Fruit fly (Drosophila melanogaster) whole organism, wandering third instar larva: ENCODE data around the gene CG31087.

Experiments
- Abd-B ChIP-seq: fragments of >200 bp; optimal IDR thresholded peaks from 2 replicates; lab custom pipeline; 2017; ENCODE audit warnings: missing biosample characterization, missing genetic modification characterization
- CG32264 ChIP-seq: fragments of 200-800 bp; sonication (Bioruptor generic); optimal IDR thresholded peaks from 2 replicates; lab custom pipeline; 2016; ENCODE audit warnings: missing biosample characterization, missing genetic modification characterization
- CG9705 ChIP-seq: fragments of 200-800 bp; sonication (Bioruptor generic); optimal IDR thresholded peaks from 2 replicates; lab custom pipeline; 2018; ENCODE audit warnings: missing biosample characterization, mild to moderate bottlenecking, missing genetic modification characterization
- CrebA ChIP-seq: fragments of 200-800 bp; sonication (Bioruptor generic); optimal IDR thresholded peaks from 2 replicates; lab custom pipeline; 2016; ENCODE audit warnings: missing biosample characterization, mild to moderate bottlenecking, missing genetic modification characterization, borderline replicate concordance
- Dfd ChIP-seq: fragments of >200 bp; optimal IDR thresholded peaks from 2 replicates; lab custom pipeline; 2017; ENCODE audit warnings: missing biosample characterization, missing genetic modification characterization
- Dif ChIP-seq: fragments of 200-275, 200-300 bp; sonication (Bioruptor generic); optimal IDR thresholded peaks from 2 replicates; lab custom pipeline; 2018; ENCODE audit warnings: missing biosample characterization, missing genetic modification characterization; ENCODE audit not compliant: partially characterized antibody
- GATAd ChIP-seq: sonication (Bioruptor generic); optimal IDR thresholded peaks from 2 replicates; lab custom pipeline; 2016; ENCODE audit warnings: missing biosample characterization, missing genetic modification characterization
- HLH106 ChIP-seq: fragments of 200-800 bp; optimal IDR thresholded peaks from 3 replicates; lab custom pipeline; 2019; ENCODE audit warnings: missing biosample characterization, mild to moderate bottlenecking, missing genetic modification characterization, moderate library complexity
- Hnf4 ChIP-seq: fragments of 200-800 bp; sonication (Bioruptor generic); optimal IDR thresholded peaks from 2 replicates; lab custom pipeline; 2016; ENCODE audit warnings: missing biosample characterization, mild to moderate bottlenecking, missing genetic modification characterization
- Hr78 ChIP-seq: fragments of >200 bp; optimal IDR thresholded peaks from 2 replicates; lab custom pipeline; 2017; ENCODE audit warnings: missing biosample characterization, missing genetic modification characterization
- Hr83 ChIP-seq: fragments of 200-300 bp; sonication (Bioruptor generic); optimal IDR thresholded peaks from 2 replicates; lab custom pipeline; 2016; ENCODE audit warnings: missing biosample characterization, mild to moderate bottlenecking, missing genetic modification characterization, moderate library complexity; ENCODE audit not compliant: poor library complexity, severe bottlenecking
- Jra ChIP-seq: sonication (Bioruptor generic); optimal IDR thresholded peaks from 2 replicates; lab custom pipeline; 2016; ENCODE audit warnings: missing biosample characterization, missing genetic modification characterization
- Mio ChIP-seq: sonication (Bioruptor generic); optimal IDR thresholded peaks from 2 replicates; lab custom pipeline; 2016; ENCODE audit warnings: missing biosample characterization, missing genetic modification characterization
- Myc ChIP-seq: fragments of >200 bp; optimal IDR thresholded peaks from 2 replicates; lab custom pipeline; 2017
- N ChIP-seq: fragments of >200 bp; optimal IDR thresholded peaks from 2 replicates; lab custom pipeline; 2018; ENCODE audit warnings: missing biosample characterization, missing external identifiers, missing genetic modification characterization
- OdsH ChIP-seq: fragments of 200-800 bp; sonication (Bioruptor generic); optimal IDR thresholded peaks from 2 replicates; lab custom pipeline; 2016; ENCODE audit warnings: missing biosample characterization, mild to moderate bottlenecking, missing genetic modification characterization
- Rel ChIP-seq, 2 experiments: fragments of 200-800 bp; sonication (Bioruptor generic) in 1 of 2; optimal IDR thresholded peaks; 2 replicates in 1 of 2; 3 replicates in 1 of 2; lab custom pipeline; 2016 to 2019; ENCODE audit warnings: mild to moderate bottlenecking in 2 of 2, missing biosample characterization in 2 of 2, missing genetic modification characterization in 2 of 2, moderate library complexity in 1 of 2
- Sp1 ChIP-seq: fragments of 200-800 bp; sonication (Bioruptor generic); optimal IDR thresholded peaks from 3 replicates; lab custom pipeline; 2019; ENCODE audit warnings: missing biosample characterization, mild to moderate bottlenecking, missing genetic modification characterization, moderate library complexity
- Vsx2 ChIP-seq: fragments of 200-300, 225-300 bp; sonication (Bioruptor generic); optimal IDR thresholded peaks from 2 replicates; lab custom pipeline; 2018; ENCODE audit warnings: missing biosample characterization, missing genetic modification characterization; ENCODE audit not compliant: partially characterized antibody
- br ChIP-seq: fragments of 200-800 bp; sonication (Bioruptor generic); optimal IDR thresholded peaks from 2 replicates; lab custom pipeline; 2016; ENCODE audit warnings: missing biosample characterization, missing genetic modification characterization
- brk ChIP-seq: fragments of 200-800 bp; sonication (Bioruptor generic); optimal IDR thresholded peaks from 2 replicates; lab custom pipeline; 2016; ENCODE audit warnings: missing biosample characterization, mild to moderate bottlenecking, missing genetic modification characterization
- dl ChIP-seq, 2 experiments: fragments of 175-275, 200-275 bp in 1 of 2; fragments of 200-275 bp in 1 of 2; sonication (Bioruptor generic); optimal IDR thresholded peaks; lab custom pipeline; 2018; ENCODE audit warnings: mild to moderate bottlenecking in 2 of 2, missing biosample characterization in 2 of 2, missing genetic modification characterization in 2 of 2, moderate library complexity in 2 of 2; ENCODE audit not compliant: partially characterized antibody in 2 of 2, insufficient read depth in 1 of 2
- dmrt93B ChIP-seq: fragments of 200-800 bp; sonication (Bioruptor generic); optimal IDR thresholded peaks from 2 replicates; lab custom pipeline; 2018; ENCODE audit warnings: missing biosample characterization, mild to moderate bottlenecking, missing genetic modification characterization
- dsf ChIP-seq: sonication (Bioruptor generic); optimal IDR thresholded peaks from 2 replicates; lab custom pipeline; 2016; ENCODE audit warnings: missing biosample characterization, missing genetic modification characterization, borderline replicate concordance
- ey ChIP-seq: fragments of 200-800 bp; sonication (Bioruptor generic); optimal IDR thresholded peaks from 2 replicates; lab custom pipeline; 2016; ENCODE audit warnings: missing biosample characterization, missing genetic modification characterization
- foxo ChIP-seq, 2 experiments: fragments of 200-800 bp; sonication (Bioruptor generic); optimal IDR thresholded peaks; 2 replicates in 1 of 2; 3 replicates in 1 of 2; lab custom pipeline; 2016 to 2017; ENCODE audit warnings: missing biosample characterization in 2 of 2, missing genetic modification characterization in 2 of 2
- fru ChIP-seq: fragments of 200-800 bp; sonication (Bioruptor generic); optimal IDR thresholded peaks from 3 replicates; lab custom pipeline; 2016; ENCODE audit warnings: missing biosample characterization, mild to moderate bottlenecking, missing genetic modification characterization
- h ChIP-seq: fragments of 200-800 bp; sonication (Bioruptor generic); optimal IDR thresholded peaks from 3 replicates; lab custom pipeline; 2016; ENCODE audit warnings: missing biosample characterization, mild to moderate bottlenecking, missing genetic modification characterization
- jim ChIP-seq: fragments of 175-275, 200-325 bp; sonication (Bioruptor generic); optimal IDR thresholded peaks from 2 replicates; lab custom pipeline; 2016; ENCODE audit warnings: missing biosample characterization, mild to moderate bottlenecking, missing genetic modification characterization
- lola ChIP-seq: fragments of >200 bp; optimal IDR thresholded peaks from 2 replicates; lab custom pipeline; 2017; ENCODE audit warnings: missing biosample characterization, missing genetic modification characterization
- pan ChIP-seq: fragments of >200 bp; optimal IDR thresholded peaks from 2 replicates; lab custom pipeline; 2017
- psq ChIP-seq: fragments of 200-800 bp; sonication (Bioruptor generic); optimal IDR thresholded peaks from 3 replicates; lab custom pipeline; 2017; ENCODE audit warnings: missing biosample characterization, mild to moderate bottlenecking, missing genetic modification characterization, moderate library complexity
- rgr ChIP-seq: fragments of 200-800 bp; sonication (Bioruptor generic); optimal IDR thresholded peaks from 3 replicates; lab custom pipeline; 2016; ENCODE audit warnings: missing biosample characterization, mild to moderate bottlenecking, missing genetic modification characterization
- sage ChIP-seq: fragments of 200-800 bp; sonication (Bioruptor generic); optimal IDR thresholded peaks from 2 replicates; lab custom pipeline; 2016; ENCODE audit warnings: missing biosample characterization, mild to moderate bottlenecking, missing genetic modification characterization
- sv ChIP-seq: fragments of 200-800 bp; sonication (Bioruptor generic); optimal IDR thresholded peaks from 3 replicates; lab custom pipeline; 2016; ENCODE audit warnings: missing biosample characterization, missing genetic modification characterization
- tai ChIP-seq: sonication (Bioruptor generic); optimal IDR thresholded peaks from 2 replicates; lab custom pipeline; 2016; ENCODE audit warnings: missing biosample characterization, missing genetic modification characterization
- usp ChIP-seq: fragments of >200 bp; optimal IDR thresholded peaks from 2 replicates; lab custom pipeline; 2017; ENCODE audit warnings: missing biosample characterization, missing genetic modification characterization
- woc ChIP-seq: sonication (Bioruptor generic); optimal IDR thresholded peaks from 2 replicates; lab custom pipeline; 2016; ENCODE audit warnings: missing biosample characterization, mild to moderate bottlenecking, missing genetic modification characterization

Gene CG31087

dm6 chr3R:25262322-25262761 lies 51.3 kb downstream of the CG31087 start, which contains the start of the genes Kdsr and CG11858:
Gene Kdsr, minus strand, starts transcription at chr3R:25262498.
Gene CG11858, plus strand, starts transcription at chr3R:25262741.
- TF ChIP-seq pan (lab: Kevin White, UChicago) (no peak), Hnf4 (GFP tag; lab: Kevin White, UChicago) (no peak), Hr78 (no peak), h (peak; percentile 83), Sp1 (peak; percentile 74), Mio (no peak), Dfd (GFP tag; lab: Kevin White, UChicago) (no peak), dl (GFP tag; optimal IDR thresholded peaks at IDR 0.05; lab: Kevin White, UChicago; ENCODE audit: insufficient read depth in 1 of 2, partially characterized antibody in 2 of 2) (no peak), lola (GFP tag; lab: Kevin White, UChicago) (no peak), psq (GFP tag; lab: Kevin White, UChicago) (peak; percentile 52), br (peak; percentile 72), ey (GFP tag; lab: Kevin White, UChicago) (peak; percentile 75), Jra (GFP tag; lab: Kevin White, UChicago) (peak; percentile 62), Dif (GFP tag; lab: Kevin White, UChicago) (no peak), OdsH (GFP tag; lab: Kevin White, UChicago) (peak; percentile 55), rgr (GFP tag; lab: Kevin White, UChicago) (peak; percentile 71), sv (GFP tag; lab: Kevin White, UChicago) (peak; percentile 67), Vsx2 (GFP tag; lab: Kevin White, UChicago) (no peak), jim (no peak), N (no peak), sage (no peak), HLH106 (tag; lab: Kevin White, UChicago) (peak; percentile 72), usp (GFP tag; lab: Kevin White, UChicago) (no peak), GATAd (GFP tag; lab: Kevin White, UChicago) (peak; percentile 57), tai (GFP tag; lab: Kevin White, UChicago) (no peak), Myc (peak; percentile 99), Abd-B (GFP tag; lab: Kevin White, UChicago) (no peak), dsf (no peak), CG9705 (GFP tag; lab: Kevin White, UChicago) (peak; percentile 72), Rel (GFP tag; optimal IDR thresholded peaks at IDR 0.05; lab: Kevin White, UChicago) (no peak), Rel (tag; optimal IDR thresholded peaks at IDR 0.05; lab: Kevin White, UChicago) (peak; percentile 53), dmrt93B (GFP tag; lab: Kevin White, UChicago) (no peak), brk (no peak), fru (peak; percentile 75), CrebA (GFP tag; lab: Kevin White, UChicago) (no peak), Hr83 (GFP tag; lab: Kevin White, UChicago) (no peak), foxo (GFP tag; optimal IDR thresholded peaks at IDR 0.05; lab: Kevin White, UChicago) (peak; percentile 25 to 79), CG32264 (GFP tag; lab: Kevin White, UChicago) (peak; percentile 36), woc (GFP tag; lab: Kevin White, UChicago) (peak; percentile 93)
